Fruit fly (Drosophila melanogaster) whole organism, prepupa: ENCODE data around the gene CG12241.

ENCODE experiments used
- CG15336 ChIP-seq: fragments of 200-800 bp; sonication (Bioruptor generic); IDR thresholded peaks from 2 replicates; pipeline ENCODE4 v1.3.6; 2022; ENCODE audit warnings: missing biosample characterization, missing genetic modification characterization
- Gug ChIP-seq: fragments of 200-800 bp; sonication (Bioruptor generic); IDR thresholded peaks from 2 replicates; pipeline ENCODE4 v1.3.6; 2022; ENCODE audit warnings: missing biosample characterization, missing genetic modification characterization
- Hr38 ChIP-seq: sonication (Bioruptor generic); optimal IDR thresholded peaks from 2 replicates; lab custom pipeline; 2016; ENCODE audit warnings: missing biosample characterization, missing genetic modification characterization
- dac ChIP-seq: fragments of 200-800 bp; sonication (Bioruptor generic); optimal IDR thresholded peaks from 2 replicates; lab custom pipeline; 2017; ENCODE audit warnings: missing biosample characterization, mild to moderate bottlenecking, missing genetic modification characterization
- eg ChIP-seq: fragments of 200-800 bp; sonication (Bioruptor generic); IDR thresholded peaks from 3 replicates; pipeline ENCODE4 v1.3.6; 2022; ENCODE audit warnings: missing biosample characterization, missing genetic modification characterization
- fd85E ChIP-seq: fragments of 200-800 bp; sonication (Bioruptor generic); optimal IDR thresholded peaks from 3 replicates; lab custom pipeline; 2016; ENCODE audit warnings: missing biosample characterization, missing genetic modification characterization

dm6 chr3R:15230285-15230684 is 11.2 kb downstream of the CG12241 start, which contains the start of gene CG34316:
- TF ChIP-seq CG15336 (GFP tag; lab: Robert Waterston, UW) (no peak), Hr38 (GFP tag; lab: Kevin White, UChicago) (no peak), dac (GFP tag; lab: Kevin White, UChicago) (no peak), fd85E (GFP tag; lab: Kevin White, UChicago) (no peak), eg (GFP tag; lab: Robert Waterston, UW) (no peak), Gug (no peak)
